Worm (Caenorhabditis elegans) whole organism, L2 larva: ENCODE data around the gene ebp-3.

Experiments used
- C34F6.9 ChIP-seq: fragments of 150-350 bp; optimal IDR thresholded peaks from 2 replicates; lab custom pipeline; 2014; ENCODE audit warnings: missing biosample characterization, missing genetic modification characterization
- F13H6.1 ChIP-seq: sonication (generic microtip); optimal IDR thresholded peaks from 2 replicates; lab custom pipeline; 2016; ENCODE audit warnings: missing genetic modification characterization, missing compliant biosample characterization
- R02D3.7 ChIP-seq: fragments of 150-350 bp; optimal IDR thresholded peaks from 2 replicates; lab custom pipeline; 2014; ENCODE audit warnings: missing biosample characterization, missing genetic modification characterization
- Y55F3AM.14 ChIP-seq: fragments of 200-800 bp; sonication (Bioruptor generic); optimal IDR thresholded peaks from 2 replicates; lab custom pipeline; 2018; ENCODE audit warnings: mild to moderate bottlenecking, missing genetic modification characterization, missing compliant biosample characterization
- ZK546.5 ChIP-seq: sonication (generic microtip); optimal IDR thresholded peaks from 2 replicates; lab custom pipeline; 2017; ENCODE audit warnings: missing biosample characterization, missing genetic modification characterization
- alr-1 ChIP-seq: fragments of 150-350 bp; optimal IDR thresholded peaks from 2 replicates; lab custom pipeline; 2014; ENCODE audit warnings: missing biosample characterization, missing genetic modification characterization
- aly-2 ChIP-seq: fragments of 150-350 bp; optimal IDR thresholded peaks from 2 replicates; lab custom pipeline; 2014; ENCODE audit warnings: missing biosample characterization, missing genetic modification characterization
- ama-1 ChIP-seq: fragments of 150-350 bp; optimal IDR thresholded peaks from 2 replicates; lab custom pipeline; 2018; ENCODE audit warnings: inconsistent platforms
- ceh-16 ChIP-seq: fragments of 150-350 bp; optimal IDR thresholded peaks from 2 replicates; lab custom pipeline; 2014; ENCODE audit warnings: missing biosample characterization, missing genetic modification characterization
- ceh-82 ChIP-seq: fragments of 150-350 bp; optimal IDR thresholded peaks from 2 replicates; lab custom pipeline; 2014; ENCODE audit warnings: missing biosample characterization, missing genetic modification characterization
- crh-2 ChIP-seq: sonication (generic microtip); optimal IDR thresholded peaks from 2 replicates; lab custom pipeline; 2017; ENCODE audit warnings: missing biosample characterization, missing genetic modification characterization
- dmd-4 ChIP-seq: sonication (generic microtip); optimal IDR thresholded peaks from 2 replicates; lab custom pipeline; 2017; ENCODE audit warnings: missing biosample characterization, missing genetic modification characterization
- egl-27 ChIP-seq: sonication (generic microtip); optimal IDR thresholded peaks from 3 replicates; lab custom pipeline; 2017; ENCODE audit warnings: missing biosample characterization, missing genetic modification reagents, missing genetic modification characterization
- elt-1 ChIP-seq: fragments of 150-350 bp; optimal IDR thresholded peaks from 2 replicates; lab custom pipeline; 2014; ENCODE audit warnings: missing biosample characterization, missing genetic modification characterization
- elt-3 ChIP-seq: sonication (generic microtip); optimal IDR thresholded peaks from 2 replicates; lab custom pipeline; 2017; ENCODE audit warnings: missing biosample characterization, missing genetic modification characterization
- fos-1 ChIP-seq: fragments of 150-350 bp; optimal IDR thresholded peaks from 2 replicates; lab custom pipeline; 2014; ENCODE audit warnings: missing biosample characterization, missing genetic modification characterization
- gmeb-1 ChIP-seq: fragments of 150-350 bp; optimal IDR thresholded peaks from 2 replicates; lab custom pipeline; 2014; ENCODE audit warnings: missing biosample characterization, missing genetic modification characterization
- lin-13 ChIP-seq: fragments of 150-350 bp; optimal IDR thresholded peaks from 2 replicates; lab custom pipeline; 2014; ENCODE audit warnings: missing biosample characterization, missing genetic modification reagents, missing genetic modification characterization
- lin-39 ChIP-seq: fragments of 150-350 bp; optimal IDR thresholded peaks from 2 replicates; lab custom pipeline; 2014; ENCODE audit warnings: missing biosample characterization, missing genetic modification reagents, missing genetic modification characterization
- lsy-2 ChIP-seq, 2 experiments: fragments of 150-350 bp in 1 of 2; sonication (generic microtip) in 1 of 2; optimal IDR thresholded peaks; 2 replicates each; lab custom pipeline; 2014 to 2017; ENCODE audit warnings: missing biosample characterization in 2 of 2, missing genetic modification characterization in 2 of 2
- mab-5 ChIP-seq: fragments of 150-350 bp; optimal IDR thresholded peaks from 2 replicates; lab custom pipeline; 2014; ENCODE audit warnings: missing biosample characterization, missing genetic modification characterization
- mbf-1 ChIP-seq: sonication (generic microtip); optimal IDR thresholded peaks from 2 replicates; lab custom pipeline; 2017; ENCODE audit warnings: missing biosample characterization, missing genetic modification characterization
- mdl-1 ChIP-seq, 2 experiments: fragments of 150-350 bp in 1 of 2; sonication (generic microtip) in 1 of 2; optimal IDR thresholded peaks; 2 replicates each; lab custom pipeline; 2017; ENCODE audit warnings: missing biosample characterization in 2 of 2, missing genetic modification characterization in 2 of 2
- nhr-12 ChIP-seq: fragments of 150-350 bp; optimal IDR thresholded peaks from 2 replicates; lab custom pipeline; 2014; ENCODE audit warnings: missing biosample characterization, missing genetic modification characterization
- nhr-129 ChIP-seq: fragments of 150-350 bp; optimal IDR thresholded peaks from 2 replicates; lab custom pipeline; 2014; ENCODE audit warnings: missing biosample characterization, missing genetic modification characterization
- nhr-21 ChIP-seq: fragments of 150-350 bp; optimal IDR thresholded peaks from 2 replicates; lab custom pipeline; 2014; ENCODE audit warnings: missing biosample characterization, missing genetic modification characterization
- nhr-23 ChIP-seq: fragments of 150-350 bp; optimal IDR thresholded peaks from 2 replicates; lab custom pipeline; 2014; ENCODE audit warnings: missing biosample characterization, missing genetic modification reagents, missing genetic modification characterization
- nhr-237 ChIP-seq: fragments of 150-350 bp; optimal IDR thresholded peaks from 2 replicates; lab custom pipeline; 2014; ENCODE audit warnings: missing biosample characterization, missing genetic modification characterization
- nhr-25 ChIP-seq: fragments of 150-350 bp; sonication (generic microtip); optimal IDR thresholded peaks from 3 replicates; lab custom pipeline; 2014; ENCODE audit warnings: missing biosample characterization, missing genetic modification characterization
- nhr-6 ChIP-seq: fragments of 150-350 bp; optimal IDR thresholded peaks from 2 replicates; lab custom pipeline; 2014; ENCODE audit warnings: missing biosample characterization, missing genetic modification characterization
- nhr-77 ChIP-seq: fragments of 150-350 bp; optimal IDR thresholded peaks from 2 replicates; lab custom pipeline; 2014; ENCODE audit warnings: missing biosample characterization, missing genetic modification characterization
- peb-1 ChIP-seq: fragments of 150-350 bp; optimal IDR thresholded peaks from 2 replicates; lab custom pipeline; 2014; ENCODE audit warnings: missing biosample characterization, missing genetic modification characterization
- skn-1 ChIP-seq: sonication (generic microtip); optimal IDR thresholded peaks from 2 replicates; lab custom pipeline; 2017; ENCODE audit warnings: missing biosample characterization, missing genetic modification characterization
- sma-3 ChIP-seq: sonication (generic microtip); optimal IDR thresholded peaks from 2 replicates; lab custom pipeline; 2016; ENCODE audit warnings: missing genetic modification reagents, missing genetic modification characterization, missing compliant biosample characterization
- sma-9 ChIP-seq, 2 experiments: fragments of 150-350 bp in 1 of 2; sonication (generic microtip) in 1 of 2; optimal IDR thresholded peaks; 2 replicates each; lab custom pipeline; 2014 to 2016; ENCODE audit warnings: missing genetic modification characterization in 2 of 2, mild to moderate bottlenecking in 1 of 2, missing biosample characterization in 1 of 2, missing compliant biosample characterization in 1 of 2, missing genetic modification reagents in 1 of 2, moderate library complexity in 1 of 2
- snpc-4 ChIP-seq: fragments of 150-350 bp; optimal IDR thresholded peaks from 2 replicates; lab custom pipeline; 2014; ENCODE audit warnings: missing biosample characterization, missing genetic modification characterization
- unc-39 ChIP-seq: fragments of 150-350 bp; optimal IDR thresholded peaks from 2 replicates; lab custom pipeline; 2014; ENCODE audit warnings: missing biosample characterization, missing genetic modification characterization
- unc-55 ChIP-seq: fragments of 150-350 bp; sonication (generic microtip); optimal IDR thresholded peaks from 3 replicates; lab custom pipeline; 2014; ENCODE audit warnings: missing biosample characterization, missing genetic modification reagents, missing genetic modification characterization
- unc-62 ChIP-seq: fragments of 150-350 bp; optimal IDR thresholded peaks from 2 replicates; lab custom pipeline; 2014; ENCODE audit warnings: missing biosample characterization, missing genetic modification reagents, missing genetic modification characterization
- zag-1 ChIP-seq: fragments of 150-350 bp; optimal IDR thresholded peaks from 2 replicates; lab custom pipeline; 2014; ENCODE audit warnings: missing biosample characterization, missing genetic modification characterization
- ztf-1 ChIP-seq: fragments of 200-800 bp; sonication (Bioruptor generic); conservative IDR thresholded peaks from 2 replicates; pipeline ENCODE4 v1.3.6; 2022; ENCODE audit warnings: missing genetic modification characterization, missing compliant biosample characterization
- ztf-11 ChIP-seq: sonication (generic microtip); optimal IDR thresholded peaks from 2 replicates; lab custom pipeline; 2017; ENCODE audit warnings: missing biosample characterization, missing genetic modification characterization
- ztf-4 ChIP-seq: fragments of 150-350 bp; optimal IDR thresholded peaks from 2 replicates; lab custom pipeline; 2014; ENCODE audit warnings: missing biosample characterization, missing genetic modification characterization

Gene ebp-3

ce11 chrV:18079163-18079562 lies 23.4 kb downstream of the ebp-3 start (continued):
- TF ChIP-seq nhr-237 (tag; lab: Kevin White, UChicago): no peak
- peak; percentile 37 for TF ChIP-seq nhr-21 (tag; lab: Kevin White, UChicago)
- peak; percentile 77 for TF ChIP-seq egl-27
- no peak for TF ChIP-seq ceh-16 (tag; lab: Kevin White, UChicago)
- TF ChIP-seq zag-1 (tag; lab: Kevin White, UChicago): peak; percentile 63
- TF ChIP-seq fos-1: peak; percentile 95
- TF ChIP-seq lsy-2 (tag; optimal IDR thresholded peaks at IDR 0.05; lab: Kevin White, UChicago): peak; percentile 66 to 90
- peak; percentile 74 for TF ChIP-seq gmeb-1
- peak; percentile 27 for TF ChIP-seq unc-62 (GFP tag; lab: Kevin White, UChicago)
- TF ChIP-seq ztf-11: no peak
- TF ChIP-seq unc-55 (GFP tag; lab: Kevin White, UChicago): peak; percentile 77
- TF ChIP-seq nhr-12: no peak
- no peak for TF ChIP-seq nhr-25 (tag; lab: Kevin White, UChicago)
- peak; percentile 96 for TF ChIP-seq C34F6.9 (tag; lab: Kevin White, UChicago)
- peak; percentile 84 for TF ChIP-seq F13H6.1 (tag; lab: Kevin White, UChicago)
- no peak for TF ChIP-seq mbf-1 (tag; lab: Kevin White, UChicago)
- no peak for TF ChIP-seq skn-1 (tag; lab: Kevin White, UChicago)
- TF ChIP-seq nhr-77: no peak
- TF ChIP-seq snpc-4 (tag; lab: Kevin White, UChicago): peak; percentile 73
- TF ChIP-seq elt-3: no peak
- TF ChIP-seq dmd-4 (tag; lab: Kevin White, UChicago): no peak
- no peak for TF ChIP-seq ztf-1
- TF ChIP-seq alr-1 (tag; lab: Kevin White, UChicago): no peak

- TF ChIP-seq fos-1 (no peak), nhr-129 (no peak), nhr-23 (tag; lab: Kevin White, UChicago) (no peak), snpc-4 (tag; lab: Kevin White, UChicago) (no peak), skn-1 (tag; lab: Kevin White, UChicago) (no peak), unc-39 (no peak), alr-1 (tag; lab: Kevin White, UChicago) (no peak)
Measured at ce11 chrV:18081857-18082256, 26.1 kb downstream of the ebp-3 start, which contains the start of gene nova-1. Gene nova-1, minus strand, starts transcription at chrV:18081957.

- TF ChIP-seq peb-1 (tag; lab: Kevin White, UChicago): no peak
- TF ChIP-seq lin-39: no peak
- TF ChIP-seq nhr-21 (tag; lab: Kevin White, UChicago): no peak
- no peak for TF ChIP-seq ztf-4 (tag; lab: Kevin White, UChicago)
- no peak for TF ChIP-seq F13H6.1 (tag; lab: Kevin White, UChicago)
- no peak for TF ChIP-seq Y55F3AM.14
- TF ChIP-seq zag-1 (tag; lab: Kevin White, UChicago): no peak
- TF ChIP-seq alr-1 (tag; lab: Kevin White, UChicago): no peak
- no peak for TF ChIP-seq sma-9 (GFP tag; optimal IDR thresholded peaks at IDR 0.05; lab: Kevin White, UChicago)
- no peak for TF ChIP-seq sma-9 (tag; optimal IDR thresholded peaks at IDR 0.05; lab: Kevin White, UChicago)
- TF ChIP-seq unc-39: no peak
- TF ChIP-seq unc-55 (GFP tag; lab: Kevin White, UChicago): no peak
- no peak for TF ChIP-seq nhr-23 (tag; lab: Kevin White, UChicago)
Measured at ce11 chrV:18085150-18085833, 29.5 kb downstream of the ebp-3 start, which contains the start of gene fbxa-106. Gene fbxa-106, minus strand, starts transcription at chrV:18085200.

ce11 chrV:18086174-18086661 lies 30.4 kb downstream of the ebp-3 start, which contains the start of gene Y59A8B.12:
Gene Y59A8B.12, minus strand, starts transcription at chrV:18086224.
- no peak for TF ChIP-seq sma-9 (GFP tag; optimal IDR thresholded peaks at IDR 0.05; lab: Kevin White, UChicago)
- TF ChIP-seq sma-9 (tag; optimal IDR thresholded peaks at IDR 0.05; lab: Kevin White, UChicago): no peak
- TF ChIP-seq nhr-6 (tag; lab: Kevin White, UChicago): no peak
- no peak for TF ChIP-seq nhr-77
- TF ChIP-seq nhr-237 (tag; lab: Kevin White, UChicago): no peak
- TF ChIP-seq ama-1 (lab: Kevin White, UChicago): no peak
- TF ChIP-seq peb-1 (tag; lab: Kevin White, UChicago): no peak
- TF ChIP-seq fos-1: no peak
- TF ChIP-seq, all 48 proteins: peak for 0

ce11 chrV:18086783-18087182 lies 31.0 kb downstream of the ebp-3 start, which contains the start of gene slr-2:
Gene slr-2, plus strand, starts transcription at chrV:18087123.
- TF ChIP-seq aly-2 (no peak), mab-5 (peak; percentile 6), elt-1 (no peak), nhr-23 (tag; lab: Kevin White, UChicago) (no peak), peb-1 (tag; lab: Kevin White, UChicago) (no peak), lin-39 (no peak), ceh-82 (tag; lab: Kevin White, UChicago) (no peak), crh-2 (tag; lab: Kevin White, UChicago) (peak; percentile 26), lin-13 (GFP tag; lab: Kevin White, UChicago) (peak; percentile 24), gmeb-1 (peak; percentile 96), F13H6.1 (tag; lab: Kevin White, UChicago) (no peak), sma-9 (GFP tag; optimal IDR thresholded peaks at IDR 0.05; lab: Kevin White, UChicago) (no peak), sma-9 (tag; optimal IDR thresholded peaks at IDR 0.05; lab: Kevin White, UChicago) (no peak), mdl-1 (tag; optimal IDR thresholded peaks at IDR 0.05; lab: Kevin White, UChicago) (no peak), ZK546.5 (tag; lab: Kevin White, UChicago) (no peak), sma-3 (GFP tag; lab: Kevin White, UChicago) (no peak), nhr-237 (tag; lab: Kevin White, UChicago) (no peak), unc-39 (no peak), ztf-11 (no peak), R02D3.7 (no peak)
